Fruit fly (Drosophila melanogaster) S2 (cell line): ENCODE measurements around the gene Papss.

Experiments
- CG8478 ChIP-seq: fragments of >200 bp; optimal IDR thresholded peaks from 2 replicates; lab custom pipeline; 2018
- CTCF ChIP-seq, 2 experiments: fragments of >200 bp; optimal IDR thresholded peaks; 2 replicates each; lab custom pipeline; 2018

Papss gene

DNA sequence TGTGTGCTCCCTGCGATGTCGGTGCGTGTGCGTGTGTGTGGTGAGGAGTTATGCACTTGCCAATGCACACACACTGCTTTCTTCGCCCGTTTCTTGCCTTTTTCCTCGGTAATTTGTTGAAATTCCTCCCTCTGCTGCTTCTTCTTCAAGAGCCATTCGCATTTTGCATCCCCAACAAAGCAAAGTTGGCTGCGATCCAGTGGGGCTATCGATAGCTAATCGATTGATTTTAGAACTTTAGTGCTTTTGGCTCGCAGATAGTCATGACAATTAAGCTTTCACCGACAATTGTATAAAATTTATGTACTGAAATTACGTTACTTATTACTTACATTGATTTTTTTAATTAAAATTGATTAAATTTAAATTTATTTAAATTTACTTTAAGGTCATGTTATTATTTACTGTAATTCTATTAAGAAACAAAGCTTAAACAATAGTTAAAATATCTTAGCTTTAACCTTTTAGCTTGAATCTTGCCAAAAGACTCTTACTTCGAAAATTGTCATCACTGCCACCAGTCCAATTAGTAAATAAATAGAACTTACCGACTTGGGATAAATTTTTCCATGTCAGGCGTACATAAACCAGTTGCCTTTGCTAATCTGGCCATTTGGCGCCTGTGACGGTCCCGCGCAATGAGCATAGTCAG is 10.8 kb upstream of the Papss start, which contains the start of the genes trc and CG32221:
trc (minus strand) TSS at position 162 of the 652 bp plus-strand sequence.
CG32221 (plus strand) TSS at position 528 of the 652 bp plus-strand sequence.
- TF ChIP-seq CTCF (optimal IDR thresholded peaks at IDR 0.05; lab: Kevin White, UChicago) (no peak), CG8478 (lab: Kevin White, UChicago) (no peak)

DNA sequence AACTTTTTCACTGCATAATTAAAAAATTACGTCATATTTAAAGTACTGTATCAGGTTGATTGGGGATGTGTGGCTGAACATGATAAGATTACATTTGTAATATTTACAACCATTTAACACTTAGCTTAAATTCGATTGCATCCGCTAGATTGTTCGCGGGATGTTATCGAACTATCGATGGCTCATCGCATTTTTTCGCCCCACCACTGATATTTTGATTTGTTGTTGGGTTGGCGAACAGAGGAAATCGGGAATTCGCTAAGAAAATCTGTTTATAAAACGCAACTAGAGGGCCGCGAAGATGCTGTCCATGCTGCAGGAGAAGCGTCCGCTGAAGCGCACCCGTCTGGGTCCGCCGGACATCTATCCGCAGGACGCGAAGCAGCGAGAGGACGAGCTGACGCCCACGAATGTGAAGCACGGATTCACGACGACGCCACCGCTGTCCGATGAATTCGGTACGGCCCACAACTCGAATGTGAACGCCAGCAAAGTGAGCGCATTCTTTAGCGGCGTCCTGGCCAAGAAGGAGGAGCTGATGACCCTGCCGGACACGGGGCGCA is 8.6 kb upstream of the Papss start, which contains the start of gene kto:
kto (plus strand) TSS at position 240 of the 563 bp plus-strand sequence.
- no peak for TF ChIP-seq CTCF (optimal IDR thresholded peaks at IDR 0.05; lab: Kevin White, UChicago)
- no peak for TF ChIP-seq CG8478 (lab: Kevin White, UChicago)

dm6 chr3L:19844507-19844906 is 586 bp upstream of the Papss start:
- TF ChIP-seq CG8478 (lab: Kevin White, UChicago) = no peak
- TF ChIP-seq CTCF (optimal IDR thresholded peaks at IDR 0.05; lab: Kevin White, UChicago) = no peak

DNA sequence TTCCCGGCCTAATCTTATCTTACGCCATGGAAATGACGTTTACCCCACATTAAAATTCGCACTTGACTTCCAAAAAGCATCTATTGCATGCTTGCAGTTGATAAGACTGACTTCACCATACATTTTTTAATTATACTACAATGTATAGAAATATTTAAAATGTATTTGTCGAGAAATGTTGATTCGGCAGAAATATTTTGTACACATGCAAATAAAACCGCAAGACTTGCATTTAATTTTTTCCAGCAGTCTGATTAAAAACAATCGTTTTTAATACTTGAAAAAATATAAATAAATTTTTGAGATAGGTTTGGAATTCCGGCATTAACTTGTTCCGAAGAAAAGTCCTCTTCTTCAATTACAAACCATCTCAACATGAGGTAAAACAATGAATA is 811 bp downstream of the Papss start:
- TF ChIP-seq CG8478 (lab: Kevin White, UChicago) = no peak

dm6 chr3L:19846960-19847359 is 1.9 kb downstream of the Papss start:
- TF ChIP-seq CTCF (optimal IDR thresholded peaks at IDR 0.05; lab: Kevin White, UChicago) (no peak), CG8478 (lab: Kevin White, UChicago) (no peak)

- TF ChIP-seq CTCF (optimal IDR thresholded peaks at IDR 0.05; lab: Kevin White, UChicago) (no peak), CG8478 (lab: Kevin White, UChicago) (no peak)
These were observed 3.0 kb downstream of the Papss start for dm6 chr3L:19848080-19848479.

dm6 chr3L:19857923-19858490 is 12.9 kb downstream of the Papss start:
- TF ChIP-seq CTCF (optimal IDR thresholded peaks at IDR 0.05; lab: Kevin White, UChicago) = no peak
- no peak for TF ChIP-seq CG8478 (lab: Kevin White, UChicago)

DNA sequence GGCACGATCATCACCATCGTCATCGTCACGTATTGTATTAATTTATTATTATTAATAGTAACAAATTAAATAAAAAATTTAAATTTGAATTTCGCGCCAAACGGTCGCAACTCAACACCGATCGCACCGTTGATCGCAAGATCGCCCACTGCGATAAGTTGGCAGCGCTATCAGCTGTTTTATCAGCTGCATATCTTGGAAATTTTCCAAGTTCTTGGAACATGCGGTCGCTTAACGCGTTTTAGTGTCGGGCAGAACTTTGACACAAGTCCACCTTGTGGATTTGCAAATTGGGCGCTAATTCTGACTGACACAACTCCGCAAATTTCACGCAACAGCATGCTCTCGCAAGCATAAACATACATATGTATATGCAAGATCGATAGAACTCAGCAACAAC is 16.1 kb downstream of the Papss start:
- TF ChIP-seq CTCF (optimal IDR thresholded peaks at IDR 0.05; lab: Kevin White, UChicago) (no peak), CG8478 (lab: Kevin White, UChicago) (no peak)

DNA sequence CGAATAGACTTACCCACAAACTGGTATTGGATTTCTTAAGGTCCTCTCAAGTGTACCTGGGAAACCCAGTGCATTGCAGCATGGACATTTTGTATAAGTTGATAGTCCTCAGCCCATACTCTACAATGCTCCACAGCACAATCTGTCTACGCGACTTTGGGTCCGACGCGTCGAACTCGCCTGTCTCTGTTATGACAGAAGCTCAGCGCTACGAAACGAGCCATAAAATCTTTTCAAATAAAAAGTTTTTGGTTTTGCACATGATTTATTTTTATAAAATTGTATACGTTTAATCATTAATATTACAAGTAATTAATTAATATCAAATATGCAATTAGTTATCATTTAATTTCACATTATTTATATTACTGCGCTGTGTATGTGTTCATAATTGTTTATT is 22.1 kb downstream of the Papss start:
- no peak for TF ChIP-seq CG8478 (lab: Kevin White, UChicago)
- no peak for TF ChIP-seq CTCF (optimal IDR thresholded peaks at IDR 0.05; lab: Kevin White, UChicago)

dm6 chr3L:19869698-19870097 is 24.6 kb downstream of the Papss start:
- TF ChIP-seq CG8478 (lab: Kevin White, UChicago) (no peak), CTCF (optimal IDR thresholded peaks at IDR 0.05; lab: Kevin White, UChicago) (no peak)

DNA sequence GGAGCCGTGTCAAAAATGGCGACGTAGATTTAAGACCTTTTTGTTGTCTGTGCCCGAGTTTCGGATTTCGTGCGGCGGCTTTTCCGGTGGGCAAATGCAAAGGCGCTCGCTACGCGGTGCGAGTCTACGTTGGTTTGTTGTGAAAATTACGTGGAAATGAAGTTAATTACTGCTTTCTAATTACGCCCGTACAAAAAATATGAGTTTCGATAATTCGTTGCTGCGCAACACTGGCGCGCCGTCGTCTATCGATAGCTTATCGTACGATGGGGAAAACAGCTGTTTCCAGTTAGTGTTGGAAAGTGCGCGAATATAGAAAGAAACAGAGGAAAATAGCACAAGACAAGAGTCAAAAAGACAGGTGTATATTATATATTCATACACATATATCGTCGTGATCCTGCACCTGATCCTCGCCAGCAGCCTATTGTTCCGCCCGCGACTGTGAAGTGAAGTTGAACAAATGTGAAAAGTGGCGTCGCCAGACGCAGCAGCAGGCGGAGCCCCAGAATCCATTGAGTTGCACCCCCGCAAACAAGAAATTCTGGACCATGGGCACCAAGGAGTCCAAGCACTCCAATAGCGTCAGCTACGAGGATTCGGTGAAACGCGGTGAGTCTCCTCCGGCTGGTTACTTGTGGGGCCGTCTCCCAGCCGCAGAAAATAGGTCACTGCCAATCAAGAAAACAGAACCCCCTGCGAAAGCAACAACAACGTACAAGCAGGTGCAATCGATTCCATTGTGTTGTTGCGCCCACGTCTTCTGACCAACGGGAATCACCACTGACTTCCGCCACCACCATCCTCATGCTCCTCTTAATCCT is 26.0 kb downstream of the Papss start, which contains the start of the genes Rab8 and Usp32:
Rab8 (minus strand) TSS at position 236 of the 824 bp plus-strand sequence.
Usp32 (plus strand) TSS at position 297 of the 824 bp plus-strand sequence.
- TF ChIP-seq CG8478 (lab: Kevin White, UChicago) (no peak), CTCF (optimal IDR thresholded peaks at IDR 0.05; lab: Kevin White, UChicago) (no peak)

- TF ChIP-seq CG8478 (lab: Kevin White, UChicago) (no peak), CTCF (optimal IDR thresholded peaks at IDR 0.05; lab: Kevin White, UChicago) (no peak)
These were observed 26.5 kb downstream of the Papss start for dm6 chr3L:19871667-19871931.

DNA sequence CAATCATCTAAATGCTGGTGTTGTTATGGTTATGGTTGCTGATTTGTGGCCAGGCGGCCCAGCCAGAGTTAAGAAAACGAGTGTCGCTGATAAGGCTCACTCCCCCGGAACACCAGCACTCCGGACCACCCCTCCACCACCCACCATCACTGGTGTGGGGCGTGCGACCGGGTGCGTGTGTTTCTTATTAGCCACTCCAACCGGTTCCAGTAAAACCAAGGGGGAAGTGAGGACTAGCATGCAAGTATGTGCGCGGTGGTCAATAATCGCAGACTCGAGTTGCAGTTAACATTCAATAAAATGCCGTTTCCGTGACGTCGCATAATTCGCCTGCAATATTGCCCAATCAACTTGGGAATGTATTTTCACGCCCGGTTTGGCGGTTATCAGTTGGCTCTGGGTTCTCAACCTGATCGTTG is 27.4 kb downstream of the Papss start:
- TF ChIP-seq CG8478 (lab: Kevin White, UChicago) (no peak), CTCF (optimal IDR thresholded peaks at IDR 0.05; lab: Kevin White, UChicago) (no peak)

DNA sequence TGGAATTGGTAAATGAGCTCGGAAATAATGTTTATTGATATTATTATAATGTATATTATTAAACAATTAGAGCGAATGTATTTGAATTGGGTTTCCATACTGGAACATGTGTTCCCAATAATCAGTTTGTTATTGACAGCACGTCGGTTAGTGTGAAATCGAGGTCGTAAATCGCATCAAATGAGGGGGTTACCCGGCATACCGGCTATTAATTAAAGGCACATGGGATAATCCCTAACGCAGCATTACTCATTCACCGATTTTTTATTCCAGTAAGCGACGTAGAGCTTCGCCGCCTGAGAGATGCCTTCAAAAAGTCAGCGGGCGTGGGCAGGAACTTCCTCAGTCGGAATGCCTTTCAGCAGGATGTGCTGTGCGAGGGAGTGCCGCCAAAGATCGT is 28.4 kb downstream of the Papss start:
- TF ChIP-seq CTCF (optimal IDR thresholded peaks at IDR 0.05; lab: Kevin White, UChicago) (no peak), CG8478 (lab: Kevin White, UChicago) (no peak)

DNA sequence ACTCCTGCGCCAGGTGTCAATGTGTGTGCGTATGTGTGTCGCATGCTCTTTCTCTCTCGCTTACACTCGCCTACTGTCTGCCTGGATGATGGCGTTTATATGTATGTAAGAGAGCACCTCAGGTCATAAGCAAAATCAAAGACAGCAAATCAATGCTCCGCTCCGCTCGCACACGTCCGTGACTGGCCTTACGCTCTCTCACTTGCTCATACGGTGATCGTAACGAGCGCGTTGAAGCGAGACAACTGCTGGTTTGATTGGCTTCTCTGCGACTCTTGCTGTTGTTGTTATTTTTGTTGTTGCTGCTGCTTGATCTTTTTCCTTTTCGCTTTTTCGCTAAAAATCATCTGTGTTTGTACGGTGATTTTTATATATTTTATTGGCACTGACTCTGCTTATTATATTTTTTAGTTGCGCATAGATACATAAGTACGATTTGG is 50.5 kb downstream of the Papss start:
- TF ChIP-seq CG8478 (lab: Kevin White, UChicago) = no peak
- TF ChIP-seq CTCF (optimal IDR thresholded peaks at IDR 0.05; lab: Kevin White, UChicago) = peak; percentile 17 to 49
